Fruit fly (Drosophila melanogaster) whole organism, embryonic: Measurements from ENCODE around the gene CG15356.

Experiments used
- Atf6 ChIP-seq: fragments of 200-800 bp; sonication (Bioruptor generic); IDR thresholded peaks from 2 replicates; pipeline ENCODE4 v1.3.6; 2022; ENCODE audit warnings: missing biosample characterization, missing genetic modification characterization
- BEAF-32 ChIP-seq: fragments of 200-800 bp; sonication (Bioruptor generic); optimal IDR thresholded peaks from 3 replicates; lab custom pipeline; 2017; ENCODE audit warnings: missing biosample characterization, missing genetic modification characterization, mild to moderate bottlenecking, moderate library complexity, missing genetic modification reagents
- CG10543 ChIP-seq: fragments of 200-800 bp; sonication (Bioruptor generic); optimal IDR thresholded peaks from 3 replicates; lab custom pipeline; 2017; ENCODE audit warnings: missing biosample characterization, mild to moderate bottlenecking, missing genetic modification characterization, moderate library complexity
- CG11085 ChIP-seq: fragments of 200-800 bp; sonication (Bioruptor generic); IDR thresholded peaks from 2 replicates; pipeline ENCODE4 v1.3.6; 2022; ENCODE audit warnings: missing biosample characterization, missing genetic modification characterization
- CG11247 ChIP-seq: fragments of 200-800 bp; sonication (Bioruptor generic); IDR thresholded peaks from 2 replicates; pipeline ENCODE4 v1.3.6; 2022; ENCODE audit warnings: missing biosample characterization, missing genetic modification characterization
- CG11723 ChIP-seq: fragments of 200-800 bp; sonication (Bioruptor generic); optimal IDR thresholded peaks from 2 replicates; lab custom pipeline; 2017; ENCODE audit warnings: missing biosample characterization, mild to moderate bottlenecking, missing genetic modification characterization
- CG12071 ChIP-seq: fragments of 200-800 bp; sonication (Bioruptor generic); optimal IDR thresholded peaks from 3 replicates; lab custom pipeline; 2018; ENCODE audit warnings: missing biosample characterization, mild to moderate bottlenecking, missing genetic modification characterization
- CG13296 ChIP-seq: fragments of 200-800 bp; sonication (Bioruptor generic); optimal IDR thresholded peaks from 3 replicates; lab custom pipeline; 2018; ENCODE audit warnings: missing biosample characterization, mild to moderate bottlenecking, missing genetic modification characterization
- CG14050 ChIP-seq: fragments of 200-800 bp; sonication (Bioruptor generic); IDR thresholded peaks from 3 replicates; pipeline ENCODE4 v1.3.6; 2022; ENCODE audit warnings: missing biosample characterization, missing genetic modification characterization
- CG14667 ChIP-seq: fragments of 200-800 bp; sonication (Bioruptor generic); IDR thresholded peaks from 2 replicates; pipeline ENCODE4 v1.3.6; 2022; ENCODE audit warnings: missing biosample characterization, missing genetic modification characterization
- CG15479 ChIP-seq: fragments of 200-800 bp; sonication (Bioruptor generic); optimal IDR thresholded peaks from 3 replicates; lab custom pipeline; 2019; ENCODE audit warnings: missing biosample characterization, mild to moderate bottlenecking, missing genetic modification characterization, moderate library complexity
- CG16815 ChIP-seq: fragments of 200-800 bp; sonication (Bioruptor generic); optimal IDR thresholded peaks from 3 replicates; lab custom pipeline; 2017; ENCODE audit warnings: missing biosample characterization, mild to moderate bottlenecking, missing genetic modification characterization
- CG17328 ChIP-seq: fragments of 200-800 bp; sonication (Bioruptor generic); IDR thresholded peaks from 2 replicates; pipeline ENCODE4 v1.3.6; 2022; ENCODE audit warnings: missing biosample characterization, missing genetic modification characterization
- CG17359 ChIP-seq: fragments of 200-800 bp; sonication (Bioruptor generic); optimal IDR thresholded peaks from 3 replicates; lab custom pipeline; 2018; ENCODE audit warnings: missing biosample characterization, mild to moderate bottlenecking, missing genetic modification characterization, moderate library complexity
- CG2116 ChIP-seq: fragments of 200-800 bp; sonication (Bioruptor generic); optimal IDR thresholded peaks from 3 replicates; lab custom pipeline; 2018; ENCODE audit warnings: missing biosample characterization, mild to moderate bottlenecking, missing genetic modification characterization
- CG32532 ChIP-seq: fragments of 200-800 bp; sonication (Bioruptor generic); IDR thresholded peaks from 2 replicates; pipeline ENCODE4 v1.3.6; 2022; ENCODE audit warnings: missing biosample characterization, missing genetic modification characterization
- CG32772 ChIP-seq: fragments of 200-800 bp; sonication (Bioruptor generic); IDR thresholded peaks from 2 replicates; pipeline ENCODE4 v1.3.6; 2022; ENCODE audit warnings: missing biosample characterization, missing genetic modification characterization
- CG5245 ChIP-seq: fragments of 200-800 bp; sonication (Bioruptor generic); optimal IDR thresholded peaks from 3 replicates; lab custom pipeline; 2016; ENCODE audit warnings: missing biosample characterization, missing genetic modification characterization
- CG7556 ChIP-seq: fragments of 200-800 bp; sonication (Bioruptor generic); optimal IDR thresholded peaks from 2 replicates; lab custom pipeline; 2017; ENCODE audit warnings: missing biosample characterization, mild to moderate bottlenecking, missing genetic modification characterization
- CG9932 ChIP-seq: fragments of 200-800 bp; sonication (Bioruptor generic); IDR thresholded peaks from 2 replicates; pipeline ENCODE4 v1.3.6; 2022; ENCODE audit warnings: missing biosample characterization, missing genetic modification characterization
- CoRest ChIP-seq: fragments of 200-800 bp; sonication (Bioruptor generic); optimal IDR thresholded peaks from 3 replicates; lab custom pipeline; 2018; ENCODE audit warnings: missing biosample characterization, mild to moderate bottlenecking, missing genetic modification characterization, moderate library complexity
- Dek ChIP-seq: fragments of 200-800 bp; sonication (Bioruptor generic); optimal IDR thresholded peaks from 3 replicates; lab custom pipeline; 2019; ENCODE audit warnings: missing biosample characterization, mild to moderate bottlenecking, missing genetic modification characterization, moderate library complexity
- Dll ChIP-seq: fragments of 200-800 bp; sonication (Bioruptor generic); IDR thresholded peaks from 4 replicates; pipeline ENCODE4 v1.3.6; 2022; ENCODE audit warnings: missing biosample characterization, missing genetic modification characterization; ENCODE audit not compliant: partially characterized antibody
- Ets97D ChIP-seq: fragments of 200-800 bp; sonication (Bioruptor generic); optimal IDR thresholded peaks from 3 replicates; lab custom pipeline; 2016; ENCODE audit warnings: missing biosample characterization, missing genetic modification characterization
- Fer2 ChIP-seq: fragments of 200-800 bp; sonication (Bioruptor generic); optimal IDR thresholded peaks from 2 replicates; lab custom pipeline; 2018; ENCODE audit warnings: missing biosample characterization, mild to moderate bottlenecking, missing genetic modification characterization, moderate library complexity
- HLH3B ChIP-seq: fragments of 200-800 bp; sonication (Bioruptor generic); IDR thresholded peaks from 2 replicates; pipeline ENCODE4 v1.3.6; 2022; ENCODE audit warnings: missing biosample characterization, missing genetic modification characterization
- HmgZ ChIP-seq: fragments of 200-800 bp; sonication (Bioruptor generic); optimal IDR thresholded peaks from 2 replicates; lab custom pipeline; 2018; ENCODE audit warnings: missing biosample characterization, mild to moderate bottlenecking, missing genetic modification characterization
- Hmx ChIP-seq: fragments of 200-800 bp; sonication (Bioruptor generic); optimal IDR thresholded peaks from 2 replicates; lab custom pipeline; 2016; ENCODE audit warnings: missing biosample characterization, missing genetic modification characterization
- MBD-R2 ChIP-seq: fragments of 200-800 bp; sonication (Bioruptor generic); IDR thresholded peaks from 2 replicates; pipeline ENCODE4 v1.3.6; 2022; ENCODE audit warnings: missing biosample characterization, missing genetic modification characterization
- Med ChIP-seq: fragments of 200-800 bp; sonication (Bioruptor generic); peaks from one replicate; lab custom pipeline; 2016; ENCODE audit warnings: missing biosample characterization, missing genetic modification characterization, mild to moderate bottlenecking, inconsistent platforms, moderate library complexity
- Ptx1 ChIP-seq: fragments of 200-800 bp; sonication (Bioruptor generic); IDR thresholded peaks from 2 replicates; pipeline ENCODE4 v1.3.6; 2022; ENCODE audit warnings: missing biosample characterization, missing genetic modification characterization
- Xrp1 ChIP-seq: fragments of 200-800 bp; sonication (Bioruptor generic); IDR thresholded peaks from 2 replicates; pipeline ENCODE4 v1.3.6; 2022; ENCODE audit warnings: missing biosample characterization, missing genetic modification characterization
- abd-A ChIP-seq: fragments of 200-800 bp; sonication (Bioruptor generic); optimal IDR thresholded peaks from 3 replicates; lab custom pipeline; 2019; ENCODE audit warnings: missing biosample characterization, mild to moderate bottlenecking, missing genetic modification characterization, moderate library complexity
- ara ChIP-seq: fragments of 200-800 bp; sonication (Bioruptor generic); IDR thresholded peaks from 2 replicates; pipeline ENCODE4 v1.3.6; 2022; ENCODE audit warnings: missing biosample characterization, missing genetic modification characterization
- ash1 ChIP-seq: fragments of 200-800 bp; sonication (Bioruptor generic); optimal IDR thresholded peaks from 2 replicates; lab custom pipeline; 2018; ENCODE audit warnings: missing biosample characterization, mild to moderate bottlenecking, missing genetic modification characterization
- ci ChIP-seq: fragments of 200-800 bp; sonication (Bioruptor generic); IDR thresholded peaks from 3 replicates; pipeline ENCODE4 v1.3.6; 2022; ENCODE audit warnings: missing biosample characterization, missing genetic modification characterization
- crol ChIP-seq: fragments of 200-800 bp; sonication (Bioruptor generic); IDR thresholded peaks from 2 replicates; pipeline ENCODE4 v1.3.6; 2022; ENCODE audit warnings: missing biosample characterization, missing genetic modification characterization
- fru ChIP-seq: fragments of >200 bp; optimal IDR thresholded peaks from 2 replicates; lab custom pipeline; 2017
- fu2 ChIP-seq: fragments of 200-800 bp; sonication (Bioruptor generic); optimal IDR thresholded peaks from 2 replicates; lab custom pipeline; 2016; ENCODE audit warnings: missing biosample characterization, missing genetic modification characterization
- gem ChIP-seq: fragments of 200-800 bp; sonication (Bioruptor generic); optimal IDR thresholded peaks from 2 replicates; lab custom pipeline; 2019; ENCODE audit warnings: missing biosample characterization, mild to moderate bottlenecking, missing genetic modification characterization, moderate library complexity
- her ChIP-seq: fragments of 200-800 bp; sonication (Bioruptor generic); optimal IDR thresholded peaks from 2 replicates; lab custom pipeline; 2016; ENCODE audit warnings: missing biosample characterization, missing genetic modification characterization
- lab ChIP-seq: fragments of 200-800 bp; sonication (Bioruptor generic); optimal IDR thresholded peaks from 3 replicates; lab custom pipeline; 2017; ENCODE audit warnings: missing biosample characterization, missing genetic modification characterization, mild to moderate bottlenecking, moderate library complexity, missing genetic modification reagents
- nerfin-1 ChIP-seq: fragments of 200-800 bp; sonication (Bioruptor generic); optimal IDR thresholded peaks from 3 replicates; lab custom pipeline; 2019; ENCODE audit warnings: missing biosample characterization, mild to moderate bottlenecking, missing genetic modification characterization, moderate library complexity
- sob ChIP-seq: fragments of 200-800 bp; sonication (Bioruptor generic); IDR thresholded peaks from 2 replicates; pipeline ENCODE4 v1.3.6; 2022; ENCODE audit warnings: missing biosample characterization, missing genetic modification characterization
- ssp ChIP-seq: fragments of 200-800 bp; sonication (Bioruptor generic); IDR thresholded peaks from 2 replicates; pipeline ENCODE4 v1.3.6; 2022; ENCODE audit warnings: missing biosample characterization, missing genetic modification characterization
- tgo ChIP-seq: fragments of 200-800 bp; sonication (Bioruptor generic); IDR thresholded peaks from 3 replicates; pipeline ENCODE4 v1.3.6; 2022; ENCODE audit warnings: missing biosample characterization, missing genetic modification characterization
- unpg ChIP-seq: fragments of 200-800 bp; sonication (Bioruptor generic); optimal IDR thresholded peaks from 3 replicates; lab custom pipeline; 2018; ENCODE audit warnings: missing biosample characterization, mild to moderate bottlenecking, missing genetic modification characterization, moderate library complexity
- zfh1 ChIP-seq: fragments of 200-800 bp; sonication (Bioruptor generic); IDR thresholded peaks from 3 replicates; pipeline ENCODE4 v1.3.6; 2022; ENCODE audit warnings: missing biosample characterization, missing genetic modification characterization

Gene CG15356

dm6 chr2L:1986343-1987280, 6.1 kb upstream of the CG15356 start (continued):
- TF ChIP-seq Med (GFP tag; lab: Kevin White, UChicago) (peak; percentile 92), gem (tag; lab: Kevin White, UChicago) (peak; percentile 59), CG7556 (GFP tag; lab: Kevin White, UChicago) (peak; percentile 68), CoRest (tag; lab: Kevin White, UChicago) (peak; percentile 62), Dll (GFP tag; lab: Robert Waterston, UW) (no peak), CG5245 (GFP tag; lab: Kevin White, UChicago) (peak; percentile 36), CG32772 (GFP tag; lab: Robert Waterston, UW) (peak; percentile 20; the same call in 1 of the 2 replicates), CG32532 (GFP tag; lab: Robert Waterston, UW) (peak; percentile 82), CG9932 (GFP tag; lab: Robert Waterston, UW) (peak; percentile 75), CG16815 (peak; percentile 4), MBD-R2 (GFP tag; lab: Robert Waterston, UW) (peak; percentile 28; the same call in 1 of the 2 replicates), ssp (GFP tag; lab: Robert Waterston, UW) (no peak), Ets97D (GFP tag; lab: Kevin White, UChicago) (peak; percentile 11), CG12071 (peak; percentile 27), Ptx1 (peak; percentile 59), abd-A (tag; lab: Kevin White, UChicago) (no peak), fu2 (GFP tag; lab: Kevin White, UChicago) (peak; percentile 32), ara (0 out of 2 replicates have a peak, but pooled peaks have one; percentile 10), crol (GFP tag; lab: Robert Waterston, UW) (no peak), zfh1 (peak; percentile 47; the same call in 1 of the 3 replicates), CG14050 (GFP tag; lab: Robert Waterston, UW) (peak; percentile 52), nerfin-1 (tag; lab: Kevin White, UChicago) (no peak), CG2116 (no peak), Hmx (peak; percentile 47), unpg (GFP tag; lab: Kevin White, UChicago) (peak; percentile 48), CG17359 (tag; lab: Kevin White, UChicago) (peak; percentile 37), fru (no peak), CG11723 (GFP tag; lab: Kevin White, UChicago) (no peak), CG11085 (peak; percentile 49; the same call in 1 of the 2 replicates), CG17328 (GFP tag; lab: Robert Waterston, UW) (0 out of 2 replicates have a peak, but pooled peaks have one; percentile 32), Xrp1 (GFP tag; lab: Robert Waterston, UW) (peak; percentile 49; the same call in 1 of the 2 replicates), BEAF-32 (GFP tag; lab: Kevin White, UChicago) (no peak), Fer2 (tag; lab: Kevin White, UChicago) (peak; percentile 25), Dek (tag; lab: Kevin White, UChicago) (peak; percentile 42), tgo (peak; percentile 41; the same call in 1 of the 3 replicates), HmgZ (tag; lab: Kevin White, UChicago) (peak; percentile 37), her (GFP tag; lab: Kevin White, UChicago) (peak; percentile 58), CG11247 (GFP tag; lab: Robert Waterston, UW) (peak; percentile 59), CG15479 (GFP tag; lab: Kevin White, UChicago) (no peak), ci (GFP tag; lab: Robert Waterston, UW) (0 out of 3 replicates have a peak, but pooled peaks have one; percentile 38), CG13296 (GFP tag; lab: Kevin White, UChicago) (peak; percentile 16), lab (GFP tag; lab: Kevin White, UChicago) (peak; percentile 50), sob (GFP tag; lab: Robert Waterston, UW) (peak; percentile 49), CG10543 (peak; percentile 46), Atf6 (0 out of 2 replicates have a peak, but pooled peaks have one; percentile 43), HLH3B (GFP tag; lab: Robert Waterston, UW) (peak; percentile 58; the same call in 1 of the 2 replicates), ash1 (GFP tag; lab: Kevin White, UChicago) (no peak), CG14667 (GFP tag; lab: Robert Waterston, UW) (0 out of 2 replicates have a peak, but pooled peaks have one; percentile 19)
